Worm (Caenorhabditis elegans): ENCODE results near the gene cyn-13.

DNA sequence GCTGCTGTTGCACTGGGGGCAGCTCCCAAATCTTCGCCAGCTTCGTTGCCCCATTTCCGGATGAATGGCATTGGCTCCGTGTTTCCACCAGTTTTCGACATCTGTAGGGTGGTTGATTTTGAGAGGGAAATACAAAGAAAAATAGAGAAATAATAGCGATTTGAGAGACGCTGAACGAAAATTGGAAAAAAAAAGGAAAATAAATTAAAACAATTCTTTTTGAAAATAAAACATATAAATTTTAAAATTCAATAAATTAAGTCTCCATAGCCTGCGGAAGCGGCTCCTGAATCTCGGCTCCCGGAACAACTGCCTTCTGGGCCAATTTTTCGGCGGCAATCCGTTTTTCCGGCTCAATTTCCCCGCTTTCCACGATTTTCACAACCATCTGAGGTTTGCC lies 5.6 kb downstream of the cyn-13 start, which contains the start of gene sfa-1:
- TF ChIP-seq ama-1 (optimal IDR thresholded peaks at IDR 0.05) (no peak), flt-1 (GFP tag; IDR thresholded peaks at IDR 0.05) (no peak), hmbx-1 (tag; optimal IDR thresholded peaks at IDR 0.05) (no peak), F13C5.2 (tag; optimal IDR thresholded peaks at IDR 0.05) (no peak), hmg-4 (GFP tag; optimal IDR thresholded peaks at IDR 0.05) (no peak), aly-1 (tag; optimal IDR thresholded peaks at IDR 0.05) (no peak), tra-4 (tag; optimal IDR thresholded peaks at IDR 0.05) (no peak), hnd-1 (tag; optimal IDR thresholded peaks at IDR 0.05) (no peak), ceh-36 (tag; optimal IDR thresholded peaks at IDR 0.05) (no peak), scrt-1 (GFP tag; IDR thresholded peaks at IDR 0.05) (no peak), pes-1 (GFP tag; IDR thresholded peaks at IDR 0.05) (no peak), tbx-37 (GFP tag; conservative IDR thresholded peaks at IDR 0.05) (no peak), ets-7 (tag; optimal IDR thresholded peaks at IDR 0.05) (no peak), sea-1 (GFP tag; conservative IDR thresholded peaks at IDR 0.05) (no peak)

Measured in whole organism, early embryonic.